Worm (Caenorhabditis elegans) whole organism, mixed stage, embryonic: ENCODE data around the gene fbxa-100.

Experiments
- bed-3 ChIP-seq: fragments of 200-800 bp; sonication (Bioruptor generic); optimal IDR thresholded peaks from 3 replicates; lab custom pipeline; 2018; ENCODE audit warnings: mild to moderate bottlenecking, missing genetic modification characterization, moderate library complexity, missing compliant biosample characterization
- ces-1 ChIP-seq: fragments of 150-350 bp; optimal IDR thresholded peaks from 2 replicates; lab custom pipeline; 2014; ENCODE audit warnings: missing biosample characterization, missing genetic modification reagents, missing genetic modification characterization
- drap-1 ChIP-seq: fragments of 200-800 bp; sonication (Bioruptor generic); optimal IDR thresholded peaks from 3 replicates; lab custom pipeline; 2018; ENCODE audit warnings: mild to moderate bottlenecking, missing genetic modification characterization, missing compliant biosample characterization
- lin-13 ChIP-seq: fragments of 150-350 bp; optimal IDR thresholded peaks from 2 replicates; lab custom pipeline; 2014; ENCODE audit warnings: missing biosample characterization, missing genetic modification characterization
- nhr-237 ChIP-seq: fragments of 150-350 bp; optimal IDR thresholded peaks from 2 replicates; lab custom pipeline; 2014; ENCODE audit warnings: missing biosample characterization, missing genetic modification characterization
- nhr-28 ChIP-seq: fragments of 150-350 bp; optimal IDR thresholded peaks from 2 replicates; lab custom pipeline; 2014; ENCODE audit warnings: missing biosample characterization, missing genetic modification characterization
- pha-4 ChIP-seq: fragments of 150-350 bp; optimal IDR thresholded peaks from 2 replicates; lab custom pipeline; 2018; ENCODE audit warnings: missing biosample characterization, missing genetic modification reagents, missing genetic modification characterization
- snpc-4 ChIP-seq: fragments of 150-350 bp; optimal IDR thresholded peaks from 2 replicates; lab custom pipeline; 2014; ENCODE audit warnings: missing biosample characterization, missing genetic modification characterization
- tbx-8 ChIP-seq: fragments of 200-800 bp; sonication (Bioruptor generic); optimal IDR thresholded peaks from 2 replicates; lab custom pipeline; 2018; ENCODE audit warnings: mild to moderate bottlenecking, missing genetic modification characterization, moderate library complexity, missing compliant biosample characterization
- unc-39 ChIP-seq: fragments of 150-350 bp; optimal IDR thresholded peaks from 2 replicates; lab custom pipeline; 2014; ENCODE audit warnings: missing biosample characterization, missing genetic modification characterization
- unc-62 ChIP-seq: fragments of 150-350 bp; optimal IDR thresholded peaks from 2 replicates; lab custom pipeline; 2014; ENCODE audit warnings: missing biosample characterization, missing genetic modification reagents, missing genetic modification characterization
- ztf-11 ChIP-seq: fragments of 150-350 bp; optimal IDR thresholded peaks from 2 replicates; lab custom pipeline; 2014; ENCODE audit warnings: missing biosample characterization, missing genetic modification characterization

DNA sequence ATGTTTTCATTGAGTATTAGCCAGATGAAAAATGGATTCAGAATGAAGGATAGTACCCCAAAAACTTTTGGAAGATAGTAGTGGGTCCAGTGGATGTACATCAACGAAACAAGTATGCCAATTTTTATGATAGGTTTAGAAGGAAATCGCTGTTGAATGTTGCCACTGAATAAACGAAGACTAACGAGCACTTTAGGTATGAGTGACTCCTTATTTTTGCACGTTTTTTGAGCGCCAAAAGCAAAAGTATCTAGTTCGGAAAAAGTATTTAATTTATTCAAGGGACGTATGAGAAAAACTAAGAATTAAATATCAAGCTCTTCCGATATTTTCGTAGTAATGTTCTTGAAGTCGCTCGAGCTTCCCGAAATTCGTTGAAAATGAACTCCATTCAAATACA is 12.0 kb upstream of the fbxa-100 start, which contains the start of gene srj-10:
- TF ChIP-seq nhr-28 (tag; lab: Kevin White, UChicago) (no peak), lin-13 (tag; lab: Kevin White, UChicago) (no peak), unc-62 (GFP tag; lab: Kevin White, UChicago) (no peak), ztf-11 (no peak), drap-1 (GFP tag; lab: Kevin White, UChicago) (no peak), snpc-4 (tag; lab: Kevin White, UChicago) (no peak), ces-1 (GFP tag; lab: Kevin White, UChicago) (no peak), nhr-237 (no peak), pha-4 (no peak), tbx-8 (GFP tag; lab: Kevin White, UChicago) (no peak), unc-39 (tag; lab: Kevin White, UChicago) (no peak), bed-3 (GFP tag; lab: Kevin White, UChicago) (no peak)
